Fruit fly (Drosophila melanogaster): ENCODE results near the gene CG8838.

Gene CG8838

DNA sequence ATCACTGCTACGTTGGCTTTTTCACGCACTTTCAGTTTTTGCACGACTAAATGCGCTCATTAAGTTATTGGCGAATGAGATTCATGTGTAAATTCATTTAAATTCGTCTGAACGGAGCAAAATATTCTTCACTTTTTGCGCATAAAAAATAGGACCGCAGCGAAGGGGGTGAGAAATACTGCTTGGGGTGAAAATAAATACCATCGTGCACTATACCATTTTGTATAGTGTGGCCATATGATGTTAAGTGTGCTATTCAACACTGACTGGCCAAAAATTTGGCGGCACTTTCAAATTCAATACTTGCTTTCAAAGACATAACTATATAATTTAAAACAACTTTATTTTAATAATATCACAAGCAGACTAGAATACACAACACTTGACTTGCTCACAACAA, 15.8 kb downstream of the CG8838 start, which contains the start of gene GramD1B (continued):
- no peak for TF ChIP-seq CG4360 (GFP tag; IDR thresholded peaks at IDR 0.05)
- TF ChIP-seq Mes4 (GFP tag; optimal IDR thresholded peaks at IDR 0.05): no peak
- no peak for TF ChIP-seq Tbp (GFP tag; optimal IDR thresholded peaks at IDR 0.05)
- TF ChIP-seq CG12071 (GFP tag; optimal IDR thresholded peaks at IDR 0.05): no peak
- no peak for TF ChIP-seq Oli (tag; optimal IDR thresholded peaks at IDR 0.05)
- no peak for TF ChIP-seq slou (GFP tag; optimal IDR thresholded peaks at IDR 0.05)
- no peak for TF ChIP-seq Fer3 (tag; optimal IDR thresholded peaks at IDR 0.05)
- TF ChIP-seq CG14441 (GFP tag; IDR thresholded peaks at IDR 0.05): no peak
- TF ChIP-seq toy (GFP tag; IDR thresholded peaks at IDR 0.05): no peak
- no peak for TF ChIP-seq CG12942 (GFP tag; optimal IDR thresholded peaks at IDR 0.05)
- TF ChIP-seq CG34422 (GFP tag; IDR thresholded peaks at IDR 0.05): no peak
- TF ChIP-seq CG4730 (GFP tag; IDR thresholded peaks at IDR 0.05): no peak
- TF ChIP-seq BEAF-32 (GFP tag; optimal IDR thresholded peaks at IDR 0.05): peak; percentile 49
- peak; percentile 11 for TF ChIP-seq CG30020 (tag; optimal IDR thresholded peaks at IDR 0.05)
- no peak for TF ChIP-seq ap (GFP tag; IDR thresholded peaks at IDR 0.05)
- TF ChIP-seq CG15514 (GFP tag; optimal IDR thresholded peaks at IDR 0.05): peak; percentile 61
- no peak for TF ChIP-seq CG14965 (GFP tag; optimal IDR thresholded peaks at IDR 0.05; ENCODE audit: borderline replicate concordance)
- TF ChIP-seq Drgx (GFP tag; IDR thresholded peaks at IDR 0.05): no peak
- peak; percentile 36 for TF ChIP-seq CG17829 (tag; optimal IDR thresholded peaks at IDR 0.05)
- peak; percentile 95 for TF ChIP-seq pzg (GFP tag; optimal IDR thresholded peaks at IDR 0.05)
- TF ChIP-seq Sry-β (GFP tag; optimal IDR thresholded peaks at IDR 0.05): no peak
- no peak for TF ChIP-seq ab (GFP tag; optimal IDR thresholded peaks at IDR 0.05)
- TF ChIP-seq CG17186 (GFP tag; optimal IDR thresholded peaks at IDR 0.05): peak; percentile 88
- no peak for TF ChIP-seq CG10979 (tag; optimal IDR thresholded peaks at IDR 0.05)
- no peak for TF ChIP-seq sqz (GFP tag; optimal IDR thresholded peaks at IDR 0.05)
- no peak for TF ChIP-seq CG8765 (GFP tag; IDR thresholded peaks at IDR 0.05)
- TF ChIP-seq Eip74EF (GFP tag; optimal IDR thresholded peaks at IDR 0.05): no peak
- TF ChIP-seq Hey (tag; optimal IDR thresholded peaks at IDR 0.05): no peak
- no peak for TF ChIP-seq fru (optimal IDR thresholded peaks at IDR 0.05)
- TF ChIP-seq inv (GFP tag; IDR thresholded peaks at IDR 0.05; ENCODE audit: partially characterized antibody): no peak
- peak; percentile 47 for TF ChIP-seq CG33213 (GFP tag; optimal IDR thresholded peaks at IDR 0.05)
- TF ChIP-seq pan (optimal IDR thresholded peaks at IDR 0.05): no peak
- no peak for TF ChIP-seq pan (GFP tag; optimal IDR thresholded peaks at IDR 0.05 in 1 of 2, IDR thresholded peaks at IDR 0.05 in 1 of 2)
- TF ChIP-seq CG10267 (tag; optimal IDR thresholded peaks at IDR 0.05): peak; percentile 96
- TF ChIP-seq CG2202 (tag; optimal IDR thresholded peaks at IDR 0.05): no peak
- TF ChIP-seq fd102C (GFP tag; optimal IDR thresholded peaks at IDR 0.05): no peak
- TF ChIP-seq CG11093 (GFP tag; IDR thresholded peaks at IDR 0.05): no peak
- TF ChIP-seq nerfin-2 (GFP tag; IDR thresholded peaks at IDR 0.05; ENCODE audit: partially characterized antibody): no peak
- TF ChIP-seq Opbp (GFP tag; IDR thresholded peaks at IDR 0.05; ENCODE audit: partially characterized antibody): peak; percentile 44; the same call in 1 of the 3 replicates
- no peak for TF ChIP-seq E2f1 (GFP tag; IDR thresholded peaks at IDR 0.05)
- TF ChIP-seq Bdp1 (GFP tag; optimal IDR thresholded peaks at IDR 0.05): no peak
- TF ChIP-seq CG4424 (GFP tag; optimal IDR thresholded peaks at IDR 0.05): peak; percentile 5
- no peak for TF ChIP-seq emc (GFP tag; optimal IDR thresholded peaks at IDR 0.05)
- TF ChIP-seq gsb-n (tag; optimal IDR thresholded peaks at IDR 0.05): no peak
- TF ChIP-seq CG7556 (GFP tag; optimal IDR thresholded peaks at IDR 0.05): no peak
- TF ChIP-seq exex (tag; optimal IDR thresholded peaks at IDR 0.05): peak; percentile 6
- no peak for TF ChIP-seq hth (optimal IDR thresholded peaks at IDR 0.05)
- no peak for TF ChIP-seq gem (tag; optimal IDR thresholded peaks at IDR 0.05)
- TF ChIP-seq CG7928 (GFP tag; optimal IDR thresholded peaks at IDR 0.05): no peak
- TF ChIP-seq CG11456 (GFP tag; IDR thresholded peaks at IDR 0.05): no peak
- no peak for TF ChIP-seq ash1 (GFP tag; optimal IDR thresholded peaks at IDR 0.05)
- TF ChIP-seq CG13287 (GFP tag; IDR thresholded peaks at IDR 0.05; ENCODE audit: partially characterized antibody): peak; percentile 57; the same call in 1 of the 2 replicates

All from whole organism, embryonic.